Fruit fly (Drosophila melanogaster) whole organism, embryonic: ENCODE results near the gene SIFaR.

Experiments
- Atf3 ChIP-seq: fragments of 200-800 bp; sonication (Bioruptor generic); optimal IDR thresholded peaks from 3 replicates; lab custom pipeline; 2016; ENCODE audit warnings: missing biosample characterization, missing genetic modification characterization
- B-H2 ChIP-seq: fragments of 200-800 bp; sonication (Bioruptor generic); optimal IDR thresholded peaks from 2 replicates; lab custom pipeline; 2018; ENCODE audit warnings: missing biosample characterization, mild to moderate bottlenecking, missing genetic modification characterization
- Blimp-1 ChIP-seq: fragments of 200-800 bp; sonication (Bioruptor generic); optimal IDR thresholded peaks from 3 replicates; lab custom pipeline; 2018; ENCODE audit warnings: missing biosample characterization, missing genetic modification characterization, mild to moderate bottlenecking, moderate library complexity, missing genetic modification reagents
- CG11398 ChIP-seq: fragments of 200-800 bp; sonication (Bioruptor generic); optimal IDR thresholded peaks from 2 replicates; lab custom pipeline; 2016; ENCODE audit warnings: missing biosample characterization, missing genetic modification characterization
- CG11723 ChIP-seq: fragments of 200-800 bp; sonication (Bioruptor generic); optimal IDR thresholded peaks from 2 replicates; lab custom pipeline; 2017; ENCODE audit warnings: missing biosample characterization, mild to moderate bottlenecking, missing genetic modification characterization
- CG12219 ChIP-seq: fragments of 200-800 bp; sonication (Bioruptor generic); optimal IDR thresholded peaks from 3 replicates; lab custom pipeline; 2018; ENCODE audit warnings: missing biosample characterization, mild to moderate bottlenecking, missing genetic modification characterization
- CG14014 ChIP-seq: fragments of 200-800 bp; sonication (Bioruptor generic); IDR thresholded peaks from 2 replicates; pipeline ENCODE4 v1.3.6; 2022; ENCODE audit warnings: missing biosample characterization, missing genetic modification characterization
- CG14710 ChIP-seq: fragments of 200-800 bp; sonication (Bioruptor generic); optimal IDR thresholded peaks from 3 replicates; lab custom pipeline; 2019; ENCODE audit warnings: missing biosample characterization, mild to moderate bottlenecking, missing genetic modification characterization, moderate library complexity
- CG15514 ChIP-seq: fragments of 200-800 bp; sonication (Bioruptor generic); optimal IDR thresholded peaks from 3 replicates; lab custom pipeline; 2017; ENCODE audit warnings: missing biosample characterization, missing genetic modification characterization, mild to moderate bottlenecking, moderate library complexity, missing genetic modification reagents
- CG15696 ChIP-seq: fragments of 200-800 bp; sonication (Bioruptor generic); optimal IDR thresholded peaks from 2 replicates; lab custom pipeline; 2019; ENCODE audit warnings: missing biosample characterization, mild to moderate bottlenecking, missing genetic modification characterization, moderate library complexity
- CG17361 ChIP-seq: fragments of 200-800 bp; sonication (Bioruptor generic); IDR thresholded peaks from 3 replicates; pipeline ENCODE4 v1.3.6; 2022; ENCODE audit warnings: missing biosample characterization, missing genetic modification characterization
- CG2120 ChIP-seq: fragments of 200-800 bp; sonication (Bioruptor generic); optimal IDR thresholded peaks from 3 replicates; lab custom pipeline; 2016; ENCODE audit warnings: missing biosample characterization, missing genetic modification characterization
- CG2202 ChIP-seq: fragments of 200-800 bp; sonication (Bioruptor generic); optimal IDR thresholded peaks from 2 replicates; lab custom pipeline; 2018; ENCODE audit warnings: missing biosample characterization, mild to moderate bottlenecking, missing genetic modification characterization
- CG2875 ChIP-seq: fragments of 200-800 bp; sonication (Bioruptor generic); optimal IDR thresholded peaks from 2 replicates; lab custom pipeline; 2017; ENCODE audit warnings: missing biosample characterization, mild to moderate bottlenecking, missing genetic modification characterization, missing genetic modification reagents
- CG31224 ChIP-seq: fragments of 200-800 bp; sonication (Bioruptor generic); IDR thresholded peaks from 2 replicates; pipeline ENCODE4 v1.3.6; 2022; ENCODE audit warnings: missing biosample characterization, missing genetic modification characterization
- CG3995 ChIP-seq: fragments of 200-800 bp; sonication (Bioruptor generic); optimal IDR thresholded peaks from 3 replicates; lab custom pipeline; 2016; ENCODE audit warnings: missing biosample characterization, missing genetic modification characterization
- CG4404 ChIP-seq: fragments of 200-800 bp; sonication (Bioruptor generic); IDR thresholded peaks from 2 replicates; pipeline ENCODE4 v1.3.6; 2022; ENCODE audit warnings: missing biosample characterization, missing genetic modification characterization
- CG4617 ChIP-seq: fragments of 200-800 bp; sonication (Bioruptor generic); optimal IDR thresholded peaks from 3 replicates; lab custom pipeline; 2016; ENCODE audit warnings: missing biosample characterization, missing genetic modification characterization, borderline replicate concordance
- CG4730 ChIP-seq: fragments of 200-800 bp; sonication (Bioruptor generic); IDR thresholded peaks from 2 replicates; pipeline ENCODE4 v1.3.6; 2022; ENCODE audit warnings: missing biosample characterization, missing genetic modification characterization
- CG7271 ChIP-seq: fragments of 200-800 bp; sonication (Bioruptor generic); optimal IDR thresholded peaks from 2 replicates; lab custom pipeline; 2018; ENCODE audit warnings: missing biosample characterization, mild to moderate bottlenecking, missing genetic modification characterization, moderate library complexity
- CG7556 ChIP-seq: fragments of 200-800 bp; sonication (Bioruptor generic); optimal IDR thresholded peaks from 2 replicates; lab custom pipeline; 2017; ENCODE audit warnings: missing biosample characterization, mild to moderate bottlenecking, missing genetic modification characterization
- CG8281 ChIP-seq: fragments of 200-800 bp; sonication (Bioruptor generic); optimal IDR thresholded peaks from 2 replicates; lab custom pipeline; 2018; ENCODE audit warnings: missing biosample characterization, mild to moderate bottlenecking, missing genetic modification characterization, moderate library complexity
- CG9817 ChIP-seq: fragments of 200-800 bp; sonication (Bioruptor generic); optimal IDR thresholded peaks from 2 replicates; lab custom pipeline; 2018; ENCODE audit warnings: missing biosample characterization, mild to moderate bottlenecking, missing genetic modification characterization, moderate library complexity
- Dfd ChIP-seq, 2 experiments: fragments of >200 bp; optimal IDR thresholded peaks; 2 replicates each; lab custom pipeline; 2017; ENCODE audit warnings: missing biosample characterization in 2 of 2, missing genetic modification characterization in 2 of 2
- E2f2 ChIP-seq: fragments of 200-800 bp; sonication (Bioruptor generic); IDR thresholded peaks from 2 replicates; pipeline ENCODE4 v1.3.6; 2022; ENCODE audit warnings: missing biosample characterization, missing genetic modification characterization
- Fer3 ChIP-seq: fragments of 200-800 bp; sonication (Bioruptor generic); optimal IDR thresholded peaks from 2 replicates; lab custom pipeline; 2018; ENCODE audit warnings: missing biosample characterization, mild to moderate bottlenecking, missing genetic modification characterization, moderate library complexity
- Hand ChIP-seq: fragments of 200-800 bp; sonication (Bioruptor generic); optimal IDR thresholded peaks from 2 replicates; lab custom pipeline; 2017; ENCODE audit warnings: mild to moderate bottlenecking, missing biosample characterization, missing genetic modification reagents, missing genetic modification characterization
- Hmr ChIP-seq: fragments of 200-800 bp; sonication (Bioruptor generic); optimal IDR thresholded peaks from 3 replicates; lab custom pipeline; 2017; ENCODE audit warnings: mild to moderate bottlenecking, missing biosample characterization, missing genetic modification reagents, missing genetic modification characterization
- Hmx ChIP-seq: fragments of 200-800 bp; sonication (Bioruptor generic); optimal IDR thresholded peaks from 2 replicates; lab custom pipeline; 2016; ENCODE audit warnings: missing biosample characterization, missing genetic modification characterization
- Hr39 ChIP-seq: fragments of >200 bp; optimal IDR thresholded peaks from 2 replicates; lab custom pipeline; 2017
- NC2α ChIP-seq: fragments of 200-800 bp; sonication (Bioruptor generic); optimal IDR thresholded peaks from 2 replicates; lab custom pipeline; 2016; ENCODE audit warnings: missing biosample characterization, missing genetic modification characterization
- Scr ChIP-seq: fragments of 200-800 bp; sonication (Bioruptor generic); IDR thresholded peaks from 2 replicates; pipeline ENCODE4 v1.3.6; 2022; ENCODE audit warnings: missing biosample characterization, missing genetic modification characterization; ENCODE audit not compliant: partially characterized antibody
- Sox100B ChIP-seq: fragments of 200-800 bp; sonication (Bioruptor generic); optimal IDR thresholded peaks from 3 replicates; lab custom pipeline; 2018; ENCODE audit warnings: missing biosample characterization, mild to moderate bottlenecking, missing genetic modification characterization
- Stat92E ChIP-seq, 3 experiments: fragments of >200 bp in 2 of 3; fragments of 200-800 bp in 1 of 3; sonication (Bioruptor generic) in 1 of 3; optimal IDR thresholded peaks; 2 replicates each; lab custom pipeline; 2017 to 2019; ENCODE audit warnings: missing biosample characterization in 3 of 3, missing genetic modification characterization in 3 of 3, mild to moderate bottlenecking in 1 of 3, moderate library complexity in 1 of 3
- abd-A ChIP-seq: fragments of 200-800 bp; sonication (Bioruptor generic); optimal IDR thresholded peaks from 3 replicates; lab custom pipeline; 2019; ENCODE audit warnings: missing biosample characterization, mild to moderate bottlenecking, missing genetic modification characterization, moderate library complexity
- ato ChIP-seq: fragments of 200-800 bp; sonication (Bioruptor generic); IDR thresholded peaks from 2 replicates; pipeline ENCODE4 v1.3.6; 2022; ENCODE audit warnings: missing biosample characterization, missing genetic modification characterization; ENCODE audit not compliant: partially characterized antibody
- cato ChIP-seq: fragments of 200-800 bp; sonication (Bioruptor generic); optimal IDR thresholded peaks from 2 replicates; lab custom pipeline; 2016; ENCODE audit warnings: missing biosample characterization, missing genetic modification characterization, borderline replicate concordance
- caup ChIP-seq: fragments of 200-800 bp; sonication (Bioruptor generic); optimal IDR thresholded peaks from 3 replicates; lab custom pipeline; 2017; ENCODE audit warnings: missing biosample characterization, mild to moderate bottlenecking, missing genetic modification characterization, moderate library complexity; ENCODE audit not compliant: severe bottlenecking
- croc ChIP-seq: fragments of 200-800 bp; sonication (Bioruptor generic); conservative IDR thresholded peaks from 3 replicates; pipeline ENCODE4 v1.3.6; 2022; ENCODE audit warnings: missing biosample characterization, missing genetic modification characterization
- dan ChIP-seq: fragments of 200-800 bp; sonication (Bioruptor generic); IDR thresholded peaks from 2 replicates; pipeline ENCODE4 v1.3.6; 2022; ENCODE audit warnings: missing biosample characterization, missing genetic modification characterization
- dmrt11E ChIP-seq: fragments of 200-800 bp; sonication (Bioruptor generic); optimal IDR thresholded peaks from 3 replicates; lab custom pipeline; 2018; ENCODE audit warnings: missing biosample characterization, mild to moderate bottlenecking, missing genetic modification characterization, moderate library complexity
- dysf ChIP-seq: fragments of 200-800 bp; sonication (Bioruptor generic); IDR thresholded peaks from 3 replicates; pipeline ENCODE4 v1.3.6; 2022; ENCODE audit warnings: missing biosample characterization, missing genetic modification characterization
- eve ChIP-seq, 2 experiments: fragments of >200 bp; optimal IDR thresholded peaks; 2 replicates each; lab custom pipeline; 2017; ENCODE audit warnings: missing biosample characterization in 2 of 2, missing genetic modification characterization in 2 of 2
- ftz-f1 ChIP-seq: fragments of 200-800 bp; sonication (Bioruptor generic); optimal IDR thresholded peaks from 2 replicates; lab custom pipeline; 2016; ENCODE audit warnings: missing biosample characterization, missing genetic modification characterization
- gcm ChIP-seq: fragments of 200-800 bp; sonication (Bioruptor generic); optimal IDR thresholded peaks from 2 replicates; lab custom pipeline; 2019; ENCODE audit warnings: missing biosample characterization, mild to moderate bottlenecking, missing genetic modification characterization, moderate library complexity
- gcm2 ChIP-seq: fragments of 200-800 bp; sonication (Bioruptor generic); optimal IDR thresholded peaks from 2 replicates; lab custom pipeline; 2016; ENCODE audit warnings: missing biosample characterization, missing genetic modification characterization
- nerfin-1 ChIP-seq: fragments of 200-800 bp; sonication (Bioruptor generic); optimal IDR thresholded peaks from 3 replicates; lab custom pipeline; 2019; ENCODE audit warnings: missing biosample characterization, mild to moderate bottlenecking, missing genetic modification characterization, moderate library complexity
- pfk ChIP-seq: fragments of 200-800 bp; sonication (Bioruptor generic); optimal IDR thresholded peaks from 2 replicates; lab custom pipeline; 2018; ENCODE audit warnings: missing biosample characterization, mild to moderate bottlenecking, missing genetic modification characterization, moderate library complexity
- salm ChIP-seq: fragments of 200-800 bp; sonication (Bioruptor generic); optimal IDR thresholded peaks from 2 replicates; lab custom pipeline; 2018; ENCODE audit warnings: missing biosample characterization, mild to moderate bottlenecking, missing genetic modification characterization
- zen ChIP-seq: fragments of 200-800 bp; sonication (Bioruptor generic); optimal IDR thresholded peaks from 3 replicates; lab custom pipeline; 2018; ENCODE audit warnings: missing biosample characterization, mild to moderate bottlenecking, missing genetic modification characterization, moderate library complexity

Gene SIFaR

dm6 chr3R:21269923-21270322, 23.9 kb downstream of the SIFaR start, which contains the start of the genes AP-2sigma and Idi (continued):
- TF ChIP-seq Atf3 (GFP tag; lab: Kevin White, UChicago) (no peak), CG2875 (GFP tag; lab: Kevin White, UChicago) (no peak), Dfd (GFP tag; optimal IDR thresholded peaks at IDR 0.05; lab: Kevin White, UChicago) (no peak), salm (peak; percentile 0), Blimp-1 (GFP tag; lab: Kevin White, UChicago) (peak; percentile 99), croc (GFP tag; lab: Robert Waterston, UW) (peak; percentile 24; the same call in 1 of the 3 replicates), ato (GFP tag; lab: Robert Waterston, UW) (peak; percentile 37; the same call in 1 of the 2 replicates), gcm (GFP tag; lab: Kevin White, UChicago) (peak; percentile 40), eve (GFP tag; optimal IDR thresholded peaks at IDR 0.05; lab: Kevin White, UChicago) (no peak), dmrt11E (tag; lab: Kevin White, UChicago) (peak; percentile 27), Stat92E (GFP tag; optimal IDR thresholded peaks at IDR 0.05; lab: Kevin White, UChicago) (no peak), CG7556 (GFP tag; lab: Kevin White, UChicago) (no peak), abd-A (tag; lab: Kevin White, UChicago) (no peak), CG12219 (GFP tag; lab: Kevin White, UChicago) (no peak), nerfin-1 (tag; lab: Kevin White, UChicago) (peak; percentile 42), CG11398 (no peak), CG4730 (GFP tag; lab: Robert Waterston, UW) (no peak), CG31224 (GFP tag; lab: Robert Waterston, UW) (no peak), CG4617 (GFP tag; lab: Kevin White, UChicago) (peak; percentile 90), Hand (GFP tag; lab: Kevin White, UChicago) (no peak), CG14710 (tag; lab: Kevin White, UChicago) (peak; percentile 52), cato (no peak), caup (GFP tag; lab: Kevin White, UChicago) (peak; percentile 29), ftz-f1 (GFP tag; lab: Kevin White, UChicago) (peak; percentile 38), Hmx (GFP tag; lab: Kevin White, UChicago) (no peak), Scr (GFP tag; lab: Robert Waterston, UW) (0 out of 2 replicates have a peak, but pooled peaks have one; percentile 14), CG15696 (tag; lab: Kevin White, UChicago) (no peak), CG3995 (GFP tag; lab: Kevin White, UChicago) (peak; percentile 76), pfk (GFP tag; lab: Kevin White, UChicago) (peak; percentile 1), Hr39 (lab: Kevin White, UChicago) (no peak), Fer3 (peak; percentile 23), CG14014 (GFP tag; lab: Robert Waterston, UW) (0 out of 2 replicates have a peak, but pooled peaks have one; percentile 24), CG2120 (GFP tag; lab: Kevin White, UChicago) (peak; percentile 55), NC2α (peak; percentile 11), CG4404 (GFP tag; lab: Robert Waterston, UW) (no peak), CG8281 (tag; lab: Kevin White, UChicago) (no peak), CG2202 (tag; lab: Kevin White, UChicago) (peak; percentile 17), gcm2 (GFP tag; lab: Kevin White, UChicago) (no peak), CG11723 (no peak), Sox100B (GFP tag; lab: Kevin White, UChicago) (no peak), B-H2 (peak; percentile 63), CG7271 (peak; percentile 3), Hmr (peak; percentile 30), zen (tag; lab: Kevin White, UChicago) (peak; percentile 55), dan (GFP tag; lab: Robert Waterston, UW) (no peak), E2f2 (GFP tag; lab: Robert Waterston, UW) (peak; percentile 58), CG15514 (GFP tag; lab: Kevin White, UChicago) (peak; percentile 96), CG9817 (tag; lab: Kevin White, UChicago) (no peak), dysf (GFP tag; lab: Robert Waterston, UW) (no peak), CG17361 (GFP tag; lab: Robert Waterston, UW) (no peak)
